Worm (Caenorhabditis elegans): ENCODE data around the gene E03H12.4.

E03H12.4 gene

ce11 chrIV:4982477-4982876, at the start of gene E03H12.4:
Gene E03H12.4 (plus strand): TSS chrIV:4982596.
- TF ChIP-seq ceh-82 (tag; optimal IDR thresholded peaks at IDR 0.05): no peak
- no peak for TF ChIP-seq R02D3.7 (tag; optimal IDR thresholded peaks at IDR 0.05)
- TF ChIP-seq aly-2 (tag; optimal IDR thresholded peaks at IDR 0.05): no peak
- no peak for TF ChIP-seq unc-39 (tag; optimal IDR thresholded peaks at IDR 0.05)
- no peak for TF ChIP-seq nhr-21 (tag; optimal IDR thresholded peaks at IDR 0.05)
- TF ChIP-seq ama-1 (optimal IDR thresholded peaks at IDR 0.05): no peak

- no peak for TF ChIP-seq ztf-11 (tag; optimal IDR thresholded peaks at IDR 0.05)
- TF ChIP-seq ceh-82 (tag; optimal IDR thresholded peaks at IDR 0.05): no peak
- TF ChIP-seq ZK546.5 (tag; optimal IDR thresholded peaks at IDR 0.05): no peak
Measured at ce11 chrIV:4934103-4934502, 48.3 kb upstream of the E03H12.4 start, which contains the start of gene str-153. Gene str-153 (plus strand): TSS chrIV:4934403.

DNA sequence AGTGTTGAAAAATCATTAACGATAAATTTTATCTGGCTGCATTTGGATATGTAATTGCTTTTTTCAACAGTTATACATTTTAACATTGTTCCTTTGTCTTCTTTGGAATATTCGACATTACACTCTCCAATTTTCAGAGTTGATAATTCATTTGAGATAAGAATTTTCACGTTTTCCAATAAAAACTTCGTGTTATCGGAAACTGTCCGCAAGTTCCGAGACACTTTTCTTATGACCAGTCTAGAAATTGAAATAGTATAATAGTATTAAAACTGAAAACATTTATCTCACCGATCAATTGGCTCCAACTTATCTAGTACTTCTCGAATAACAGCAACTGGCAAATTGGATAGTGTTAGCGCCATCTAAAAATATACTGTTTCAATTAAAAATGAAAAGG, 44.7 kb upstream of the E03H12.4 start, which contains the start of gene fbxa-86:
fbxa-86 (minus strand) TSS at position 367 of the 400 bp plus-strand sequence.
- TF ChIP-seq egl-27 (tag; optimal IDR thresholded peaks at IDR 0.05) (no peak), fos-1 (tag; optimal IDR thresholded peaks at IDR 0.05) (peak; percentile 69)

- no peak for TF ChIP-seq ztf-11 (tag; optimal IDR thresholded peaks at IDR 0.05)
- TF ChIP-seq alr-1 (tag; optimal IDR thresholded peaks at IDR 0.05): no peak
- no peak for TF ChIP-seq sma-3 (GFP tag; optimal IDR thresholded peaks at IDR 0.05)
- TF ChIP-seq nhr-237 (tag; optimal IDR thresholded peaks at IDR 0.05): no peak
- TF ChIP-seq unc-39 (tag; optimal IDR thresholded peaks at IDR 0.05): no peak
- TF ChIP-seq peb-1 (tag; optimal IDR thresholded peaks at IDR 0.05): no peak
- no peak for TF ChIP-seq egl-27 (tag; optimal IDR thresholded peaks at IDR 0.05)
- TF ChIP-seq lin-11 (tag; optimal IDR thresholded peaks at IDR 0.05): no peak
- TF ChIP-seq nhr-129 (tag; optimal IDR thresholded peaks at IDR 0.05): no peak
- TF ChIP-seq nhr-10 (tag; optimal IDR thresholded peaks at IDR 0.05): no peak
- TF ChIP-seq unc-55 (GFP tag; optimal IDR thresholded peaks at IDR 0.05): no peak
- no peak for TF ChIP-seq mdl-1 (tag; optimal IDR thresholded peaks at IDR 0.05)
Measured at ce11 chrIV:4938664-4939063, 43.7 kb upstream of the E03H12.4 start, which contains the start of gene str-168. Gene str-168 (plus strand): TSS chrIV:4938964.

DNA sequence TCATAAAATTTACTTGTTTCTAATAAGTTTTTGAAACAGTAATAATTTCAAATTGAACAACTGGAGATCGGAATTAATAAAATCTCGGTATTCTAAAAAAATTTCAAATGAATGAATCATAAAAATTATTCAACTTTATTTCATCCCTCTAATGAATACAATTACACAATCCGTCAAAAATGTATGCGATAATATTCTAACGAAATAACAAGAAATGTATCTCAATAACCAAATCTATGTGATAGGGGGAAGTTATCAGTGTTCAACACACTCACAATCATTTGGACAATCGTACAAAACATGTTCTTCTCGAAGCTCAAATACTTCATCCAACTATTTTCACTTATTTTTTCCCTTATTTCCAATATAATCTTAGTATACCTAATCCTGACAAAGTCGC, 40.7 kb upstream of the E03H12.4 start, which contains the start of gene Y9C9A.5:
Y9C9A.5 (plus strand) TSS at position 301 of the 400 bp plus-strand sequence.
- no peak for TF ChIP-seq nhr-25 (tag; optimal IDR thresholded peaks at IDR 0.05)
- TF ChIP-seq nhr-77 (tag; optimal IDR thresholded peaks at IDR 0.05): no peak
- no peak for TF ChIP-seq nhr-23 (tag; optimal IDR thresholded peaks at IDR 0.05)
- no peak for TF ChIP-seq unc-62 (GFP tag; optimal IDR thresholded peaks at IDR 0.05)
- no peak for TF ChIP-seq nhr-11 (tag; optimal IDR thresholded peaks at IDR 0.05)

- TF ChIP-seq ztf-1 (GFP tag; conservative IDR thresholded peaks at IDR 0.05): no peak
- no peak for TF ChIP-seq nhr-21 (tag; optimal IDR thresholded peaks at IDR 0.05)
- TF ChIP-seq crh-2 (tag; optimal IDR thresholded peaks at IDR 0.05): no peak
- TF ChIP-seq mdl-1 (tag; optimal IDR thresholded peaks at IDR 0.05): no peak
- no peak for TF ChIP-seq ceh-82 (tag; optimal IDR thresholded peaks at IDR 0.05)
- no peak for TF ChIP-seq ztf-4 (tag; optimal IDR thresholded peaks at IDR 0.05)
Measured at ce11 chrIV:4945771-4946170, 36.6 kb upstream of the E03H12.4 start, which contains the start of gene str-169. Gene str-169 (plus strand): TSS chrIV:4946071.

DNA sequence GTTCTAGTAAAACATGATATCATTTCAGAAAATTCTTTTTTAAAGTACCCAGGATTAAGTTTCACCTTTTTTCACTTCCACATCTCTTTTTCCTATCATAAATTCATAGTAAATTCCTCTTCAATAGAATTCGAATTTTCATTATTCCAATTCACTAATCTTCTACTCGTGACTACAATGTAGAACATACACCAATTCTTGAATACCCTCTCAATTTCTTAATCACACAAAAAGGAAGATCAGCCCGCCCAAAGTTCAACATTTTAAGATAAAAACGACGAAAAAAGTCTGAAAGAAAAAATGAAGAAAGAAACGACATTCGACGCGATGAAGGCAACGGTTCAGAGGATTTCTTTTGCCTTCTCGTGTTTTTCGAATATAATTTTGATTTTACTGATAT, 28.5 kb upstream of the E03H12.4 start, which contains the start of gene str-163:
str-163 (plus strand) TSS at position 301 of the 400 bp plus-strand sequence.
- TF ChIP-seq lin-11 (tag; optimal IDR thresholded peaks at IDR 0.05): no peak

DNA sequence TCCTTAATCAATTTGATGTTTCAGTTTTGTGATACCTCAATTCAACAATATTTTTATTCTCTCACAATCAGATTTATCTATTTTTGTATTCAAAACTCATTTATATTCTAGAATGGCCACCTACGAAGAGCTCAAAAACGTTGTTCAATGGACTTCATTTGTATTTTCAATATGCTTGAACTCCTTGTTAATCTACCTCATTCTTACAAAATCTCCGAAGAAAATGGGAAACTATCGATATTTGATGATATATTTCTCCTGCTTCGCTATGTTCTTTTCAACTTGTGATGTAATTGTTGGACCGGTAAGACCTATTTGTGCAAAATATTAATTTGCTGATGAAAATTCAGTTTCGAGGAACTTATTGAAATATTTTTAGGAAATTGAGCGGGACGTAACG, 21.8 kb upstream of the E03H12.4 start, which contains the start of gene str-164:
str-164 (plus strand) TSS at position 113 of the 400 bp plus-strand sequence.
- TF ChIP-seq ztf-11 (tag; optimal IDR thresholded peaks at IDR 0.05) (no peak), mbf-1 (tag; optimal IDR thresholded peaks at IDR 0.05) (no peak), ceh-82 (tag; optimal IDR thresholded peaks at IDR 0.05) (no peak), nhr-237 (tag; optimal IDR thresholded peaks at IDR 0.05) (no peak), R02D3.7 (tag; optimal IDR thresholded peaks at IDR 0.05) (no peak), sma-9 (GFP tag; optimal IDR thresholded peaks at IDR 0.05) (no peak), sma-9 (tag; optimal IDR thresholded peaks at IDR 0.05) (no peak), lin-13 (GFP tag; optimal IDR thresholded peaks at IDR 0.05) (no peak), ama-1 (optimal IDR thresholded peaks at IDR 0.05) (no peak), Y55F3AM.14 (GFP tag; optimal IDR thresholded peaks at IDR 0.05) (no peak), mdl-1 (tag; optimal IDR thresholded peaks at IDR 0.05) (no peak), lin-39 (tag; optimal IDR thresholded peaks at IDR 0.05) (no peak), F13H6.1 (tag; optimal IDR thresholded peaks at IDR 0.05) (no peak), lsy-2 (tag; optimal IDR thresholded peaks at IDR 0.05) (no peak), unc-55 (GFP tag; optimal IDR thresholded peaks at IDR 0.05) (no peak), egl-27 (tag; optimal IDR thresholded peaks at IDR 0.05) (no peak), blmp-1 (tag; optimal IDR thresholded peaks at IDR 0.05; ENCODE audit: insufficient read depth) (no peak)

Data from whole organism, L2 larva.